Worm (Caenorhabditis elegans) whole organism, L4 larva: ENCODE results near the gene osta-2.

Source experiments
- F49E8.2 ChIP-seq: sonication (generic microtip); optimal IDR thresholded peaks from 2 replicates; lab custom pipeline; 2016; ENCODE audit warnings: missing compliant biosample characterization, mild to moderate bottlenecking, missing genetic modification characterization, borderline replicate concordance
- T26A8.4 ChIP-seq: fragments of 200-800 bp; sonication (Bioruptor generic); IDR thresholded peaks from 2 replicates; pipeline ENCODE4 v1.3.6; 2022; ENCODE audit warnings: missing genetic modification characterization, missing compliant biosample characterization
- Y48G9A.11 ChIP-seq: fragments of 200-800 bp; sonication (Bioruptor generic); IDR thresholded peaks from 2 replicates; pipeline ENCODE4 v1.3.6; 2022; ENCODE audit warnings: missing genetic modification reagents, missing genetic modification characterization, missing compliant biosample characterization
- Y75B8A.6 ChIP-seq: fragments of 200-800 bp; sonication (Bioruptor generic); IDR thresholded peaks from 2 replicates; pipeline ENCODE4 v1.3.6; 2022; ENCODE audit warnings: missing genetic modification reagents, missing genetic modification characterization, missing compliant biosample characterization
- aha-1 ChIP-seq: fragments of 150-350 bp; peaks from one replicate; lab custom pipeline; 2014; ENCODE audit warnings: missing biosample characterization, missing genetic modification characterization
- arid-1 ChIP-seq: fragments of 200-800 bp; sonication (Bioruptor generic); conservative IDR thresholded peaks from 2 replicates; pipeline ENCODE4 v1.3.6; 2022; ENCODE audit warnings: missing genetic modification reagents, missing genetic modification characterization, missing compliant biosample characterization
- ceh-20 ChIP-seq: fragments of 200-800 bp; sonication (Bioruptor generic); IDR thresholded peaks from 2 replicates; pipeline ENCODE4 v1.3.6; 2022; ENCODE audit warnings: missing genetic modification reagents, missing genetic modification characterization, missing compliant biosample characterization
- ceh-28 ChIP-seq: fragments of 150-350 bp; optimal IDR thresholded peaks from 2 replicates; lab custom pipeline; 2014; ENCODE audit warnings: missing biosample characterization, missing genetic modification reagents, missing genetic modification characterization
- ceh-32 ChIP-seq: sonication (generic microtip); optimal IDR thresholded peaks from 2 replicates; lab custom pipeline; 2016; ENCODE audit warnings: mild to moderate bottlenecking, missing genetic modification characterization, missing compliant biosample characterization; ENCODE audit not compliant: poor library complexity
- ceh-44 ChIP-seq: fragments of 200-800 bp; sonication (Bioruptor generic); IDR thresholded peaks from 2 replicates; pipeline ENCODE4 v1.3.6; 2022; ENCODE audit warnings: missing genetic modification reagents, missing genetic modification characterization, missing compliant biosample characterization
- ceh-62 ChIP-seq: sonication (generic microtip); optimal IDR thresholded peaks from 2 replicates; lab custom pipeline; 2017; ENCODE audit warnings: missing biosample characterization, missing genetic modification characterization
- ces-1 ChIP-seq: fragments of 150-350 bp; sonication (generic microtip); optimal IDR thresholded peaks from 4 replicates; lab custom pipeline; 2014; ENCODE audit warnings: missing biosample characterization, missing genetic modification reagents, missing genetic modification characterization
- cey-2 ChIP-seq: sonication (generic microtip); optimal IDR thresholded peaks from 3 replicates; lab custom pipeline; 2017; ENCODE audit warnings: missing genetic modification characterization, mild to moderate bottlenecking, missing compliant biosample characterization, antibody characterized with exemption, borderline replicate concordance; ENCODE audit not compliant: insufficient read depth
- daf-12 ChIP-seq: fragments of 150-350 bp; optimal IDR thresholded peaks from 2 replicates; lab custom pipeline; 2014; ENCODE audit warnings: missing biosample characterization, missing genetic modification reagents, missing genetic modification characterization
- daf-16 ChIP-seq, 3 experiments: sonication (generic microtip); optimal IDR thresholded peaks; 2 replicates each; lab custom pipeline; 2016 to 2017; ENCODE audit warnings: missing genetic modification characterization in 3 of 3, missing genetic modification reagents in 3 of 3, mild to moderate bottlenecking in 2 of 3, missing compliant biosample characterization in 2 of 3, missing biosample characterization in 1 of 3, moderate library complexity in 1 of 3
- egl-43 ChIP-seq: fragments of 200-800 bp; sonication (Bioruptor generic); IDR thresholded peaks from 2 replicates; pipeline ENCODE4 v1.3.6; 2022; ENCODE audit warnings: missing genetic modification reagents, missing genetic modification characterization, missing compliant biosample characterization
- gei-8 ChIP-seq: fragments of 200-800 bp; sonication (Bioruptor generic); optimal IDR thresholded peaks from 2 replicates; lab custom pipeline; 2018; ENCODE audit warnings: mild to moderate bottlenecking, missing genetic modification characterization, missing compliant biosample characterization
- hlh-30 ChIP-seq: sonication (generic microtip); optimal IDR thresholded peaks from 2 replicates; lab custom pipeline; 2017; ENCODE audit warnings: antibody characterized with exemption, mild to moderate bottlenecking, missing genetic modification characterization, missing compliant biosample characterization; ENCODE audit not compliant: insufficient read depth
- lin-15B ChIP-seq: fragments of 150-350 bp; sonication (generic microtip); optimal IDR thresholded peaks from 3 replicates; lab custom pipeline; 2014; ENCODE audit warnings: missing biosample characterization, missing genetic modification characterization
- lir-3 ChIP-seq: sonication (generic microtip); optimal IDR thresholded peaks from 2 replicates; lab custom pipeline; 2016; ENCODE audit warnings: mild to moderate bottlenecking, missing genetic modification characterization, missing compliant biosample characterization
- lsy-2 ChIP-seq, 2 experiments: fragments of 150-350 bp in 1 of 2; sonication (generic microtip) in 1 of 2; optimal IDR thresholded peaks; 2 replicates each; lab custom pipeline; 2014 to 2017; ENCODE audit warnings: missing biosample characterization in 2 of 2, missing genetic modification characterization in 2 of 2
- mep-1 ChIP-seq: fragments of 150-350 bp; sonication (generic microtip); optimal IDR thresholded peaks from 3 replicates; lab custom pipeline; 2014; ENCODE audit warnings: missing biosample characterization, missing genetic modification characterization
- mes-2 ChIP-seq: sonication (generic microtip); optimal IDR thresholded peaks from 2 replicates; lab custom pipeline; 2016; ENCODE audit warnings: missing genotype, mild to moderate bottlenecking, missing genetic modification characterization, missing compliant biosample characterization; ENCODE audit not compliant: poor library complexity, severe bottlenecking
- mxl-2 ChIP-seq: fragments of 200-800 bp; sonication (Bioruptor generic); conservative IDR thresholded peaks from 2 replicates; pipeline ENCODE4 v1.3.6; 2022; ENCODE audit warnings: missing genetic modification reagents, missing genetic modification characterization, missing compliant biosample characterization
- mxl-3 ChIP-seq: fragments of 200-800 bp; sonication (Bioruptor generic); optimal IDR thresholded peaks from 2 replicates; lab custom pipeline; 2018; ENCODE audit warnings: mild to moderate bottlenecking, missing genetic modification characterization, missing compliant biosample characterization
- nhr-10 ChIP-seq: fragments of 150-350 bp; optimal IDR thresholded peaks from 2 replicates; lab custom pipeline; 2014; ENCODE audit warnings: missing biosample characterization, missing genetic modification characterization
- nhr-11 ChIP-seq: fragments of 150-350 bp; optimal IDR thresholded peaks from 2 replicates; lab custom pipeline; 2014; ENCODE audit warnings: missing biosample characterization, missing genetic modification characterization
- nhr-41 ChIP-seq: fragments of 200-800 bp; sonication (Bioruptor generic); IDR thresholded peaks from 2 replicates; pipeline ENCODE4 v1.3.6; 2022; ENCODE audit warnings: missing genetic modification reagents, missing genetic modification characterization, missing compliant biosample characterization
- nhr-48 ChIP-seq: sonication (generic microtip); optimal IDR thresholded peaks from 2 replicates; lab custom pipeline; 2016; ENCODE audit warnings: mild to moderate bottlenecking, missing genetic modification characterization, missing compliant biosample characterization
- nhr-76 ChIP-seq: fragments of 150-350 bp; optimal IDR thresholded peaks from 2 replicates; lab custom pipeline; 2014; ENCODE audit warnings: missing biosample characterization, missing genetic modification characterization
- rbr-2 ChIP-seq: sonication (generic microtip); optimal IDR thresholded peaks from 2 replicates; lab custom pipeline; 2016; ENCODE audit warnings: missing genotype, missing genetic modification characterization, missing compliant biosample characterization
- sdz-12 ChIP-seq: fragments of 200-800 bp; sonication (Bioruptor generic); optimal IDR thresholded peaks from 2 replicates; lab custom pipeline; 2018; ENCODE audit warnings: mild to moderate bottlenecking, missing genetic modification characterization, missing compliant biosample characterization
- skn-1 ChIP-seq: fragments of 150-350 bp; optimal IDR thresholded peaks from 2 replicates; lab custom pipeline; 2014; ENCODE audit warnings: missing biosample characterization, missing genetic modification characterization
- spr-3 ChIP-seq: fragments of 200-800 bp; sonication (Bioruptor generic); optimal IDR thresholded peaks from 2 replicates; lab custom pipeline; 2018; ENCODE audit warnings: mild to moderate bottlenecking, missing genetic modification characterization, missing compliant biosample characterization
- tag-97 ChIP-seq: fragments of 200-800 bp; sonication (Bioruptor generic); IDR thresholded peaks from 2 replicates; pipeline ENCODE4 v1.3.6; 2022; ENCODE audit warnings: missing genetic modification characterization, missing compliant biosample characterization
- unc-62 ChIP-seq, 3 experiments: fragments of 150-350 bp in 1 of 3; sonication (generic microtip); optimal IDR thresholded peaks in 2 of 3; peaks in 1 of 3; 1 replicate in 1 of 3; 2 replicates in 2 of 3; lab custom pipeline; 2014 to 2017; ENCODE audit warnings: missing biosample characterization in 3 of 3, missing genetic modification characterization in 3 of 3, missing genetic modification reagents in 3 of 3, missing genotype in 1 of 3
- zfp-3 ChIP-seq: fragments of 200-800 bp; sonication (Bioruptor generic); conservative IDR thresholded peaks from 2 replicates; pipeline ENCODE4 v1.3.6; 2022; ENCODE audit warnings: missing genetic modification reagents, missing genetic modification characterization, missing compliant biosample characterization
- zip-11 ChIP-seq: fragments of 200-800 bp; sonication (Bioruptor generic); IDR thresholded peaks from 2 replicates; pipeline ENCODE4 v1.3.6; 2022; ENCODE audit warnings: missing genetic modification characterization, missing compliant biosample characterization

The osta-2 gene

DNA sequence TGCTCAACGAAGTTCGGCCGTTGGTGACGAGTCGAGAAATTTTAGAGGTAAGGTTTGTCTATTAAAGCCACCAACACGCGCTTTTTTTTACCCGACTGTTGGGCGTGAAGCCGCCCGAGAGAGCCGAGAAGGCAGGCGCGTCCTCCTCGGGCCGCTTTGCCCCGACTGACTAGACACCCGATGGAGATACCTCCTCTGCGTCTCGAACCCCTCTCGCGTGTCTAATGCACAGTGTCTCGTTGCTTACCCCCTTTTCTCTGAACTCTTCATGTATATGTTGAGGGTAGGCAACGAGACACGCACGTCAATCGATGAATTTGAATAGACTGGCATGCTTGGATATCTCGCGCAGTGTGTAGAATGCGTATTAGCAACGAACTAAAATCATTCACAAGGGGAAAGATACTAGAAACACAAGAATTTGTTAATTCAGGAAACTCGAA is 45.7 kb upstream of the osta-2 start (continued):
- TF ChIP-seq T26A8.4 (GFP tag; lab: Robert Waterston, UW) (peak; percentile 97), lsy-2 (tag; optimal IDR thresholded peaks at IDR 0.05; lab: Kevin White, UChicago) (peak; percentile 86 to 89), mes-2 (tag; lab: Kevin White, UChicago) (peak; percentile 86), Y75B8A.6 (GFP tag; lab: Robert Waterston, UW) (peak; percentile 98), cey-2 (tag; lab: Kevin White, UChicago) (no peak), nhr-11 (tag; lab: Kevin White, UChicago) (peak; percentile 81), nhr-41 (GFP tag; lab: Robert Waterston, UW) (peak; percentile 95), ceh-28 (tag; lab: Kevin White, UChicago) (peak; percentile 76), skn-1 (tag; lab: Kevin White, UChicago) (peak; percentile 62), ces-1 (GFP tag; lab: Kevin White, UChicago) (no peak), spr-3 (peak; percentile 94), sdz-12 (GFP tag; lab: Kevin White, UChicago) (peak; percentile 100), zip-11 (GFP tag; lab: Robert Waterston, UW) (peak; percentile 67; the same call in 1 of the 2 replicates), nhr-10 (tag; lab: Kevin White, UChicago) (peak; percentile 77), ceh-44 (GFP tag; lab: Robert Waterston, UW) (peak; percentile 34; the same call in 1 of the 2 replicates), lin-15B (tag; lab: Kevin White, UChicago) (no peak), F49E8.2 (tag; lab: Kevin White, UChicago) (peak; percentile 88), arid-1 (peak; percentile 97), nhr-76 (tag; lab: Kevin White, UChicago) (no peak), mxl-3 (GFP tag; lab: Kevin White, UChicago) (peak; percentile 88), nhr-48 (tag; lab: Kevin White, UChicago) (peak; percentile 73), gei-8 (peak; percentile 97), ceh-32 (tag; lab: Kevin White, UChicago) (peak; percentile 59), mxl-2 (GFP tag; lab: Robert Waterston, UW) (peak; percentile 51; the same call in 1 of the 2 replicates), egl-43 (GFP tag; lab: Robert Waterston, UW) (peak; percentile 99), zfp-3 (GFP tag; lab: Robert Waterston, UW) (peak; percentile 98), tag-97 (GFP tag; lab: Robert Waterston, UW) (peak; percentile 90)

DNA sequence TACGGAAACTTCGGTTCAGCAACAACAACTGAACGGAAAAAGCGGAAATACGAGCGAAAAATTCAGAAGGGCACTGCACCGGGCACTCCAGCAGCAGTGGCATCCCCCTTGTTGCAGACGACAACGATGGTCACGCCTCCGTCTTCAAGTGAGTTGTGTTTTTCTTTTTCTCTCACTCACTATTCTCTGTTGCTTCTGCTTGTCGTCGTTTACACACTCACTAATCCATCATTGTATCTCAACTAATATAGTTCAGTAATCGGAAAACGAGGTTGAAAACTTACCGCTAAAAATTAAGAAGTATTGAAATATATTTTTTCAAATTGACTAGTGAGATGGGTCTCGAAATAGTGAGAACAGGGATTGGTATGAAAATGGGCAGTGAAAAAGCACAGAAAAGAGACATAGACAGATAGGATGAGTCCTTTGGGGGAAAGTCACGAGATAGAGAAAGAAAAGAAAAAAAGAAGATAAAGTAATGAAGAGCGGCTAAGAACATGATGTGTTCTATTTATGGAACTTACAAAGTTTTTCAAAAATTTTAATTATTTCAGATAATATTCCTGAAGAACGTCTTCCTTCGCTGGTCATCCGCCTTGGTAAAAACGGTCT is 44.2 kb upstream of the osta-2 start:
- TF ChIP-seq rbr-2 (tag; lab: Kevin White, UChicago), result peak; percentile 13
- no peak for TF ChIP-seq daf-12
- TF ChIP-seq hlh-30, result peak; percentile 73
- peak in 1 of 2 experiments; percentile 91 for TF ChIP-seq unc-62 (GFP tag; optimal IDR thresholded peaks at IDR 0.05 in 1 of 2; lab: Kevin White, UChicago)
- TF ChIP-seq unc-62 (tag; optimal IDR thresholded peaks at IDR 0.05; lab: Kevin White, UChicago), result no peak
- no peak for TF ChIP-seq gei-8
- TF ChIP-seq Y48G9A.11 (GFP tag; lab: Robert Waterston, UW), result 0 out of 2 replicates have a peak, but pooled peaks have one; percentile 37
- peak; percentile 5 for TF ChIP-seq sdz-12 (GFP tag; lab: Kevin White, UChicago)
- no peak for TF ChIP-seq mxl-2 (GFP tag; lab: Robert Waterston, UW)
- TF ChIP-seq lsy-2 (tag; optimal IDR thresholded peaks at IDR 0.05; lab: Kevin White, UChicago), result peak in 1 of 2 experiments; percentile 50
- TF ChIP-seq aha-1, result peak; percentile 70
- TF ChIP-seq mep-1 (tag; lab: Kevin White, UChicago), result peak; percentile 8
- no peak for TF ChIP-seq skn-1 (tag; lab: Kevin White, UChicago)

DNA sequence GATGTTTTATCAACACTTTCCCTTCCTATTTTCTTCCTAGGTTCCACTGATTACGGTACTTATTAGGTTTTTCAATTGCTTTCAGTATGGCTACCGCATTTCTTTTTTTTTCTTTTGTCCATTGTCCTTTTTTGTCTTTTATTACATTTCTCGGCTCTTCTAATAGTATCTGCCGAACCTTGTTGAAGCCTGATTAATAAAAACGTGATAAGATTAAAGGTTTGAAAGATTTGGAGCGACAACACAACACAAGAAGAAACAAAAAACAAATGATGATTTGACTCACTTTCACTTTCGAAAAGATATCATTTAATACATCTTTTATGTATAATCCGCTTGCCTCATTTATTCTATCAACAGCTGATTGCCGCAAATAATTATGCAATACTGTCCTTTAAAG is 42.5 kb upstream of the osta-2 start, which contains the start of gene C25H3.15:
C25H3.15 (plus strand) TSS at position 301 of the 400 bp plus-strand sequence.
- TF ChIP-seq lir-3 (tag; lab: Kevin White, UChicago), result no peak
- no peak for TF ChIP-seq ceh-20
- no peak for TF ChIP-seq nhr-76 (tag; lab: Kevin White, UChicago)
- TF ChIP-seq ceh-62 (tag; lab: Kevin White, UChicago), result no peak
- TF ChIP-seq daf-16 (GFP tag; optimal IDR thresholded peaks at IDR 0.05; lab: Kevin White, UChicago), result no peak
- TF ChIP-seq daf-16 (tag; optimal IDR thresholded peaks at IDR 0.05; lab: Kevin White, UChicago), result no peak
